Fruit fly (Drosophila melanogaster): Measurements from ENCODE around the gene dac.

Gene dac

dm6 chr2L:16521345-16522285 is 35.8 kb upstream of the dac start:
- TF ChIP-seq CG8478 (optimal IDR thresholded peaks at IDR 0.05) (no peak), CTCF (optimal IDR thresholded peaks at IDR 0.05) (no peak)

dm6 chr2L:16520475-16521344 is 34.9 kb upstream of the dac start:
- TF ChIP-seq CTCF (optimal IDR thresholded peaks at IDR 0.05) = no peak
- no peak for TF ChIP-seq CG8478 (optimal IDR thresholded peaks at IDR 0.05)

dm6 chr2L:16519582-16520474 is 34.0 kb upstream of the dac start:
- TF ChIP-seq CTCF (optimal IDR thresholded peaks at IDR 0.05) = no peak
- TF ChIP-seq CG8478 (optimal IDR thresholded peaks at IDR 0.05) = no peak

- TF ChIP-seq CTCF (optimal IDR thresholded peaks at IDR 0.05) = no peak
- TF ChIP-seq CG8478 (optimal IDR thresholded peaks at IDR 0.05) = no peak
Observed at dm6 chr2L:16511277-16511678, 25.5 kb upstream of the dac start.

- TF ChIP-seq CTCF (optimal IDR thresholded peaks at IDR 0.05) (peak in 1 of 2 experiments; percentile 33), CG8478 (optimal IDR thresholded peaks at IDR 0.05) (no peak)
Observed at dm6 chr2L:16507682-16508269, 22.0 kb upstream of the dac start.

dm6 chr2L:16507197-16507596 is 21.4 kb upstream of the dac start:
- TF ChIP-seq CG8478 (optimal IDR thresholded peaks at IDR 0.05) (no peak), CTCF (optimal IDR thresholded peaks at IDR 0.05) (no peak)

dm6 chr2L:16502898-16503551 is 17.2 kb upstream of the dac start:
- TF ChIP-seq CG8478 (optimal IDR thresholded peaks at IDR 0.05) (no peak), CTCF (optimal IDR thresholded peaks at IDR 0.05) (no peak)

dm6 chr2L:16501366-16501765 is 15.6 kb upstream of the dac start:
- TF ChIP-seq CG8478 (optimal IDR thresholded peaks at IDR 0.05) (no peak), CTCF (optimal IDR thresholded peaks at IDR 0.05) (no peak)

dm6 chr2L:16500469-16500868 is 14.7 kb upstream of the dac start:
- no peak for TF ChIP-seq CG8478 (optimal IDR thresholded peaks at IDR 0.05)

dm6 chr2L:16499559-16499958 is 13.8 kb upstream of the dac start:
- TF ChIP-seq CG8478 (optimal IDR thresholded peaks at IDR 0.05) = no peak
- TF ChIP-seq CTCF (optimal IDR thresholded peaks at IDR 0.05) = no peak

- no peak for TF ChIP-seq CTCF (optimal IDR thresholded peaks at IDR 0.05)
- TF ChIP-seq CG8478 (optimal IDR thresholded peaks at IDR 0.05) = no peak
Observed at dm6 chr2L:16498100-16498499, 12.3 kb upstream of the dac start.

dm6 chr2L:16497196-16497595 is 11.4 kb upstream of the dac start:
- TF ChIP-seq CG8478 (optimal IDR thresholded peaks at IDR 0.05) (no peak), CTCF (optimal IDR thresholded peaks at IDR 0.05) (no peak)

dm6 chr2L:16495193-16495780 is 9.5 kb upstream of the dac start:
- TF ChIP-seq CTCF (optimal IDR thresholded peaks at IDR 0.05) = no peak
- TF ChIP-seq CG8478 (optimal IDR thresholded peaks at IDR 0.05) = no peak

All from S2 (cell line).